Fruit fly (Drosophila melanogaster): ENCODE results near the gene rdo.

The rdo gene

dm6 chr2L:18007635-18008034 lies 4.5 kb upstream of the rdo start, which contains the start of the genes CG42634 and CG42635:
Gene CG42634 (plus strand): TSS chr2L:18007935.
Gene CG42635 (plus strand): TSS chr2L:18007935.
- TF ChIP-seq CG33017 (tag; optimal IDR thresholded peaks at IDR 0.05) (no peak), CG7101 (tag; optimal IDR thresholded peaks at IDR 0.05) (no peak)

dm6 chr2L:18008653-18009052 lies 3.5 kb upstream of the rdo start, which contains the start of gene CG31740:
Gene CG31740 (plus strand): TSS chr2L:18008953.
- no peak for TF ChIP-seq CG14711 (tag; optimal IDR thresholded peaks at IDR 0.05)
- TF ChIP-seq pad (GFP tag; optimal IDR thresholded peaks at IDR 0.05): no peak
- TF ChIP-seq CG7045 (GFP tag; optimal IDR thresholded peaks at IDR 0.05): no peak
- no peak for TF ChIP-seq cnc (optimal IDR thresholded peaks at IDR 0.05)
- TF ChIP-seq Clk (GFP tag; optimal IDR thresholded peaks at IDR 0.05): no peak
- no peak for TF ChIP-seq CG11617 (GFP tag; optimal IDR thresholded peaks at IDR 0.05)
- TF ChIP-seq cic (GFP tag; optimal IDR thresholded peaks at IDR 0.05): no peak
- no peak for TF ChIP-seq bab1 (GFP tag; optimal IDR thresholded peaks at IDR 0.05)
- no peak for TF ChIP-seq CG33017 (tag; optimal IDR thresholded peaks at IDR 0.05)
- TF ChIP-seq CG1620 (GFP tag; optimal IDR thresholded peaks at IDR 0.05): no peak
- no peak for TF ChIP-seq ovo (GFP tag; optimal IDR thresholded peaks at IDR 0.05)
- no peak for TF ChIP-seq CG12768 (GFP tag; optimal IDR thresholded peaks at IDR 0.05)
- no peak for TF ChIP-seq toe (GFP tag; optimal IDR thresholded peaks at IDR 0.05)
- no peak for TF ChIP-seq kay (GFP tag; ENCODE audit: borderline replicate concordance)
- TF ChIP-seq Crg-1 (GFP tag; optimal IDR thresholded peaks at IDR 0.05): no peak
- TF ChIP-seq CG5204 (GFP tag; optimal IDR thresholded peaks at IDR 0.05): no peak
- TF ChIP-seq Hr96 (GFP tag; optimal IDR thresholded peaks at IDR 0.05): no peak
- TF ChIP-seq CG7101 (tag; optimal IDR thresholded peaks at IDR 0.05): no peak
- no peak for TF ChIP-seq tj (GFP tag; optimal IDR thresholded peaks at IDR 0.05)

dm6 chr2L:18009672-18010071 lies 2.5 kb upstream of the rdo start:
- no peak for TF ChIP-seq bab1 (GFP tag; optimal IDR thresholded peaks at IDR 0.05)
- no peak for TF ChIP-seq Crg-1 (GFP tag; optimal IDR thresholded peaks at IDR 0.05)
- no peak for TF ChIP-seq pad (GFP tag; optimal IDR thresholded peaks at IDR 0.05)
- TF ChIP-seq tj (GFP tag; optimal IDR thresholded peaks at IDR 0.05): no peak
- TF ChIP-seq CG33017 (tag; optimal IDR thresholded peaks at IDR 0.05): no peak
- no peak for TF ChIP-seq cic (GFP tag; optimal IDR thresholded peaks at IDR 0.05)
- no peak for TF ChIP-seq CG7101 (tag; optimal IDR thresholded peaks at IDR 0.05)
- TF ChIP-seq CG12768 (GFP tag; optimal IDR thresholded peaks at IDR 0.05): no peak
- no peak for TF ChIP-seq cnc (optimal IDR thresholded peaks at IDR 0.05)
- TF ChIP-seq Mnt (GFP tag; optimal IDR thresholded peaks at IDR 0.05): no peak
- no peak for TF ChIP-seq CG11617 (GFP tag; optimal IDR thresholded peaks at IDR 0.05)
- TF ChIP-seq CG14711 (tag; optimal IDR thresholded peaks at IDR 0.05): no peak
- TF ChIP-seq CG5204 (GFP tag; optimal IDR thresholded peaks at IDR 0.05): no peak
- no peak for TF ChIP-seq toe (GFP tag; optimal IDR thresholded peaks at IDR 0.05)
- TF ChIP-seq ovo (GFP tag; optimal IDR thresholded peaks at IDR 0.05): no peak
- TF ChIP-seq Hr96 (GFP tag; optimal IDR thresholded peaks at IDR 0.05): no peak
- no peak for TF ChIP-seq CG1620 (GFP tag; optimal IDR thresholded peaks at IDR 0.05)
- no peak for TF ChIP-seq kay (GFP tag; ENCODE audit: borderline replicate concordance)
- no peak for TF ChIP-seq CG7045 (GFP tag; optimal IDR thresholded peaks at IDR 0.05)
- no peak for TF ChIP-seq Clk (GFP tag; optimal IDR thresholded peaks at IDR 0.05)

- TF ChIP-seq pad (GFP tag; optimal IDR thresholded peaks at IDR 0.05): no peak
- TF ChIP-seq bab1 (GFP tag; optimal IDR thresholded peaks at IDR 0.05): no peak
- TF ChIP-seq CG11617 (GFP tag; optimal IDR thresholded peaks at IDR 0.05): no peak
- TF ChIP-seq kay (GFP tag; ENCODE audit: borderline replicate concordance): no peak
- no peak for TF ChIP-seq Crg-1 (GFP tag; optimal IDR thresholded peaks at IDR 0.05)
- TF ChIP-seq tj (GFP tag; optimal IDR thresholded peaks at IDR 0.05): no peak
- TF ChIP-seq CG7101 (tag; optimal IDR thresholded peaks at IDR 0.05): no peak
- no peak for TF ChIP-seq Clk (GFP tag; optimal IDR thresholded peaks at IDR 0.05)
- no peak for TF ChIP-seq ovo (GFP tag; optimal IDR thresholded peaks at IDR 0.05)
- no peak for TF ChIP-seq cic (GFP tag; optimal IDR thresholded peaks at IDR 0.05)
- TF ChIP-seq cnc (optimal IDR thresholded peaks at IDR 0.05): no peak
- no peak for TF ChIP-seq Mnt (GFP tag; optimal IDR thresholded peaks at IDR 0.05)
- no peak for TF ChIP-seq CG12768 (GFP tag; optimal IDR thresholded peaks at IDR 0.05)
- TF ChIP-seq CG14711 (tag; optimal IDR thresholded peaks at IDR 0.05): no peak
- TF ChIP-seq Hr96 (GFP tag; optimal IDR thresholded peaks at IDR 0.05): no peak
- TF ChIP-seq toe (GFP tag; optimal IDR thresholded peaks at IDR 0.05): no peak
These were observed 805 bp upstream of the rdo start, which contains the start of gene elfless for dm6 chr2L:18011375-18011774. Gene elfless (minus strand): TSS chr2L:18011475.

- TF ChIP-seq cnc (optimal IDR thresholded peaks at IDR 0.05) (no peak), CG33017 (tag; optimal IDR thresholded peaks at IDR 0.05) (no peak), Mnt (GFP tag; optimal IDR thresholded peaks at IDR 0.05) (no peak), pad (GFP tag; optimal IDR thresholded peaks at IDR 0.05) (no peak), toe (GFP tag; optimal IDR thresholded peaks at IDR 0.05) (no peak), CG7101 (tag; optimal IDR thresholded peaks at IDR 0.05) (no peak), CG14711 (tag; optimal IDR thresholded peaks at IDR 0.05) (no peak), CG1620 (GFP tag; optimal IDR thresholded peaks at IDR 0.05) (no peak), CG11617 (GFP tag; optimal IDR thresholded peaks at IDR 0.05) (no peak), cic (GFP tag; optimal IDR thresholded peaks at IDR 0.05) (no peak), tj (GFP tag; optimal IDR thresholded peaks at IDR 0.05) (no peak), CG7045 (GFP tag; optimal IDR thresholded peaks at IDR 0.05) (no peak)
These were observed 20.6 kb downstream of the rdo start for dm6 chr2L:18032741-18033140.

dm6 chr2L:18067266-18067665 lies 55.1 kb downstream of the rdo start:
- TF ChIP-seq Clk (GFP tag; optimal IDR thresholded peaks at IDR 0.05) (no peak), CG1620 (GFP tag; optimal IDR thresholded peaks at IDR 0.05) (no peak), CG7045 (GFP tag; optimal IDR thresholded peaks at IDR 0.05) (no peak), toe (GFP tag; optimal IDR thresholded peaks at IDR 0.05) (no peak), CG11617 (GFP tag; optimal IDR thresholded peaks at IDR 0.05) (no peak), bab1 (GFP tag; optimal IDR thresholded peaks at IDR 0.05) (no peak), CG7101 (tag; optimal IDR thresholded peaks at IDR 0.05) (no peak), kay (GFP tag; ENCODE audit: borderline replicate concordance) (no peak), CG5204 (GFP tag; optimal IDR thresholded peaks at IDR 0.05) (no peak), CG12768 (GFP tag; optimal IDR thresholded peaks at IDR 0.05) (no peak), pad (GFP tag; optimal IDR thresholded peaks at IDR 0.05) (no peak), CG14711 (tag; optimal IDR thresholded peaks at IDR 0.05) (no peak), Mnt (GFP tag; optimal IDR thresholded peaks at IDR 0.05) (no peak), CG33017 (tag; optimal IDR thresholded peaks at IDR 0.05) (no peak)
